Worm (Caenorhabditis elegans): ENCODE results near the gene F45F2.10.

DNA sequence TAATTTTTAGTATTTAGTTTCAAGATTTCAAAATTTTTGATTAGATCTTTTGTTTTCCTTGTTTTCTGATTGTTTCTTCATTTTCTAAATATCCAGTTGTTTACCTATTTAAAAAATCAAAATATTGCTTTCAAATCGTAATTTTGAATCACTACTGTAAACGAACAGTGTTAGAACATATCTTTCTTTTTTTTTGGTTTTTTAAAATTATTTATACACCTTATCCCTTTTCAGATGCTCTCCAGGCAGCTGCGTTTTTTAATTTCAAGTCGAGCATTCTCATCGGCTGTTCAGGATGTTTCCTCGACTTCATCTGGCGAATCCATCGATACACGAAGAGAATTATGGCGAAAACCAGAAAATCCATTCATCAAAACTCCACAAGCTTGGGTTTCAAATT, 51.6 kb downstream of the F45F2.10 start, which contains the start of gene mrpl-4:
- TF ChIP-seq flt-1 (GFP tag; IDR thresholded peaks at IDR 0.05) (no peak), T22C8.4 (GFP tag; IDR thresholded peaks at IDR 0.05) (no peak)

Data from whole organism, midembryonic.